Fruit fly (Drosophila melanogaster): ENCODE results near the gene CG32073.

The CG32073 gene

dm6 chr3L:11113198-11114197, 6.1 kb upstream of the CG32073 start, which contains the start of gene Sod1:
Sod1 (minus strand) TSS chr3L:11113740.
- TF ChIP-seq pan (optimal IDR thresholded peaks at IDR 0.05) (no peak), CG8478 (optimal IDR thresholded peaks at IDR 0.05) (no peak), Dll (optimal IDR thresholded peaks at IDR 0.05) (no peak), EcR (GFP tag; optimal IDR thresholded peaks at IDR 0.05) (no peak), psq (optimal IDR thresholded peaks at IDR 0.05) (no peak)

dm6 chr3L:11112427-11112826, 5.0 kb upstream of the CG32073 start:
- no peak for TF ChIP-seq usp (GFP tag; optimal IDR thresholded peaks at IDR 0.05)
- no peak for TF ChIP-seq CG8478 (optimal IDR thresholded peaks at IDR 0.05)
- TF ChIP-seq psq (optimal IDR thresholded peaks at IDR 0.05) = no peak
- TF ChIP-seq Dll (optimal IDR thresholded peaks at IDR 0.05) = no peak
- TF ChIP-seq pan (optimal IDR thresholded peaks at IDR 0.05) = no peak
- TF ChIP-seq EcR (GFP tag; optimal IDR thresholded peaks at IDR 0.05) = no peak

dm6 chr3L:11109454-11109853, 2.1 kb upstream of the CG32073 start, which contains the start of the genes CG34012 and emei:
CG34012 (minus strand) TSS chr3L:11109505.
emei (plus strand) TSS chr3L:11109690.
- no peak for TF ChIP-seq pan (optimal IDR thresholded peaks at IDR 0.05)
- TF ChIP-seq CG8478 (optimal IDR thresholded peaks at IDR 0.05) = no peak
- TF ChIP-seq Dll (optimal IDR thresholded peaks at IDR 0.05) = no peak
- no peak for TF ChIP-seq usp (GFP tag; optimal IDR thresholded peaks at IDR 0.05)
- TF ChIP-seq EcR (GFP tag; optimal IDR thresholded peaks at IDR 0.05) = no peak
- no peak for TF ChIP-seq psq (optimal IDR thresholded peaks at IDR 0.05)

dm6 chr3L:11107935-11108334, 553 bp upstream of the CG32073 start, which contains the start of gene CG12522:
CG12522 (plus strand) TSS chr3L:11108235.
- no peak for TF ChIP-seq EcR (GFP tag; optimal IDR thresholded peaks at IDR 0.05)
- no peak for TF ChIP-seq pan (optimal IDR thresholded peaks at IDR 0.05)
- no peak for TF ChIP-seq Dll (optimal IDR thresholded peaks at IDR 0.05)
- TF ChIP-seq psq (optimal IDR thresholded peaks at IDR 0.05) = no peak
- TF ChIP-seq usp (GFP tag; optimal IDR thresholded peaks at IDR 0.05) = no peak
- TF ChIP-seq CG8478 (optimal IDR thresholded peaks at IDR 0.05) = no peak

- no peak for TF ChIP-seq CG8478 (optimal IDR thresholded peaks at IDR 0.05)
- no peak for TF ChIP-seq Dll (optimal IDR thresholded peaks at IDR 0.05)
- no peak for TF ChIP-seq psq (optimal IDR thresholded peaks at IDR 0.05)
- TF ChIP-seq EcR (GFP tag; optimal IDR thresholded peaks at IDR 0.05) = no peak
- no peak for TF ChIP-seq pan (optimal IDR thresholded peaks at IDR 0.05)
- no peak for TF ChIP-seq usp (GFP tag; optimal IDR thresholded peaks at IDR 0.05)
Measured at dm6 chr3L:11103773-11104172, 3.6 kb downstream of the CG32073 start, which contains the start of gene CG32071. CG32071 (minus strand) TSS chr3L:11103873.

dm6 chr3L:11102930-11103329, 4.5 kb downstream of the CG32073 start, which contains the start of gene Elo68alpha:
Elo68alpha (minus strand) TSS chr3L:11103030.
- TF ChIP-seq pan (optimal IDR thresholded peaks at IDR 0.05) (no peak), usp (GFP tag; optimal IDR thresholded peaks at IDR 0.05) (no peak), psq (optimal IDR thresholded peaks at IDR 0.05) (no peak), Dll (optimal IDR thresholded peaks at IDR 0.05) (no peak), EcR (GFP tag; optimal IDR thresholded peaks at IDR 0.05) (no peak)

dm6 chr3L:11101598-11101997, 5.8 kb downstream of the CG32073 start, which contains the start of gene Elo68beta:
Elo68beta (minus strand) TSS chr3L:11101698.
- TF ChIP-seq usp (GFP tag; optimal IDR thresholded peaks at IDR 0.05) (no peak), psq (optimal IDR thresholded peaks at IDR 0.05) (no peak), CG8478 (optimal IDR thresholded peaks at IDR 0.05) (no peak)

- no peak for TF ChIP-seq psq (optimal IDR thresholded peaks at IDR 0.05)
- no peak for TF ChIP-seq CG8478 (optimal IDR thresholded peaks at IDR 0.05)
- TF ChIP-seq pan (optimal IDR thresholded peaks at IDR 0.05) = no peak
- no peak for TF ChIP-seq usp (GFP tag; optimal IDR thresholded peaks at IDR 0.05)
- no peak for TF ChIP-seq EcR (GFP tag; optimal IDR thresholded peaks at IDR 0.05)
- no peak for TF ChIP-seq Dll (optimal IDR thresholded peaks at IDR 0.05)
Measured at dm6 chr3L:11097982-11098663, 9.3 kb downstream of the CG32073 start, which contains the start of the genes Irbp18 and APP-BP1. Irbp18 (minus strand) TSS chr3L:11098186. APP-BP1 (plus strand) TSS chr3L:11098412.

dm6 chr3L:11096195-11096908, 11.0 kb downstream of the CG32073 start, which contains the start of the genes CG46439, Iyd and CG33947:
CG46439 (minus strand) TSS chr3L:11096245.
Iyd (minus strand) TSS chr3L:11096245.
CG33947 (plus strand) TSS chr3L:11096496.
- TF ChIP-seq usp (GFP tag; optimal IDR thresholded peaks at IDR 0.05) (no peak), Dll (optimal IDR thresholded peaks at IDR 0.05) (no peak)

dm6 chr3L:11094279-11094678, 13.1 kb downstream of the CG32073 start:
- TF ChIP-seq CG8478 (optimal IDR thresholded peaks at IDR 0.05) (no peak), Dll (optimal IDR thresholded peaks at IDR 0.05) (no peak), pan (optimal IDR thresholded peaks at IDR 0.05) (no peak), usp (GFP tag; optimal IDR thresholded peaks at IDR 0.05) (no peak), psq (optimal IDR thresholded peaks at IDR 0.05) (no peak), EcR (GFP tag; optimal IDR thresholded peaks at IDR 0.05) (no peak)

dm6 chr3L:11093046-11093520, 14.3 kb downstream of the CG32073 start, which contains the start of gene JIL-1:
JIL-1 (minus strand) TSS chr3L:11093193.
- TF ChIP-seq CG8478 (optimal IDR thresholded peaks at IDR 0.05) = no peak
- TF ChIP-seq pan (optimal IDR thresholded peaks at IDR 0.05) = no peak
- TF ChIP-seq psq (optimal IDR thresholded peaks at IDR 0.05) = no peak
- no peak for TF ChIP-seq usp (GFP tag; optimal IDR thresholded peaks at IDR 0.05)
- no peak for TF ChIP-seq Dll (optimal IDR thresholded peaks at IDR 0.05)
- TF ChIP-seq EcR (GFP tag; optimal IDR thresholded peaks at IDR 0.05) = no peak
